Worm (Caenorhabditis elegans) whole organism, L1 larva: Measurements from ENCODE around the gene nspg-5.

ENCODE experiments used
- C04F5.9 ChIP-seq: sonication (generic microtip); optimal IDR thresholded peaks from 2 replicates; lab custom pipeline; 2016; ENCODE audit warnings: missing genetic modification characterization, missing compliant biosample characterization
- ama-1 ChIP-seq: fragments of 150-350 bp; optimal IDR thresholded peaks from 2 replicates; lab custom pipeline; 2014
- ceh-82 ChIP-seq, 3 experiments: fragments of 150-350 bp in 1 of 3; sonication (generic microtip) in 2 of 3; optimal IDR thresholded peaks; 2 replicates each; lab custom pipeline; 2014 to 2017; ENCODE audit warnings: missing biosample characterization in 3 of 3, missing genetic modification characterization in 3 of 3
- dpl-1 ChIP-seq, 3 experiments: fragments of 150-350 bp in 2 of 3; sonication (generic microtip) in 1 of 3; optimal IDR thresholded peaks; 2 replicates each; lab custom pipeline; 2014 to 2017; ENCODE audit warnings: missing biosample characterization in 3 of 3, missing genetic modification characterization in 3 of 3, missing genetic modification reagents in 3 of 3
- dsc-1 ChIP-seq: sonication (generic microtip); optimal IDR thresholded peaks from 2 replicates; lab custom pipeline; 2016; ENCODE audit warnings: mild to moderate bottlenecking, missing genetic modification characterization, missing compliant biosample characterization
- efl-1 ChIP-seq, 4 experiments: fragments of 150-350 bp; optimal IDR thresholded peaks in 3 of 4; peaks in 1 of 4; 1 replicate in 1 of 4; 2 replicates in 3 of 4; lab custom pipeline; 2014; ENCODE audit warnings: missing biosample characterization in 2 of 4, missing genetic modification characterization in 2 of 4, missing genetic modification reagents in 2 of 4
- egl-13 ChIP-seq: sonication (generic microtip); optimal IDR thresholded peaks from 2 replicates; lab custom pipeline; 2016; ENCODE audit warnings: missing genotype, missing genetic modification reagents, missing genetic modification characterization, missing compliant biosample characterization
- egl-27 ChIP-seq, 2 experiments: fragments of 150-350 bp in 1 of 2; sonication (generic microtip); optimal IDR thresholded peaks; 3 replicates each; lab custom pipeline; 2017 to 2018; ENCODE audit warnings: missing biosample characterization in 2 of 2, missing genetic modification characterization in 2 of 2, missing genetic modification reagents in 2 of 2
- fkh-10 ChIP-seq: sonication (generic microtip); optimal IDR thresholded peaks from 2 replicates; lab custom pipeline; 2017; ENCODE audit warnings: missing biosample characterization, missing genetic modification reagents, missing genetic modification characterization
- fkh-8 ChIP-seq: sonication (generic microtip); optimal IDR thresholded peaks from 2 replicates; lab custom pipeline; 2016; ENCODE audit warnings: mild to moderate bottlenecking, missing genetic modification characterization, missing compliant biosample characterization
- lin-14 ChIP-seq: fragments of 200-800 bp; sonication (Bioruptor generic); optimal IDR thresholded peaks from 2 replicates; lab custom pipeline; 2018; ENCODE audit warnings: mild to moderate bottlenecking, missing genetic modification characterization, moderate library complexity, missing compliant biosample characterization
- lin-35 ChIP-seq, 2 experiments: fragments of 150-350 bp; optimal IDR thresholded peaks; 2 replicates each; lab custom pipeline; 2014; ENCODE audit warnings: missing biosample characterization in 2 of 2, missing genetic modification characterization in 2 of 2, missing genetic modification reagents in 2 of 2
- lin-39 ChIP-seq: fragments of 150-350 bp; optimal IDR thresholded peaks from 2 replicates; lab custom pipeline; 2014; ENCODE audit warnings: missing biosample characterization, missing genetic modification reagents, missing genetic modification characterization
- lsy-2 ChIP-seq, 2 experiments: fragments of 150-350 bp; optimal IDR thresholded peaks; 2 replicates each; lab custom pipeline; 2014; ENCODE audit warnings: missing biosample characterization in 2 of 2, missing genetic modification characterization in 2 of 2
- mdl-1 ChIP-seq, 2 experiments: fragments of 150-350 bp; optimal IDR thresholded peaks; 2 replicates each; lab custom pipeline; 2014 to 2017; ENCODE audit warnings: missing biosample characterization in 2 of 2, missing genetic modification characterization in 2 of 2, inconsistent platforms in 1 of 2
- mef-2 ChIP-seq: fragments of 150-350 bp; optimal IDR thresholded peaks from 2 replicates; lab custom pipeline; 2014; ENCODE audit warnings: missing biosample characterization, missing genetic modification characterization
- nhr-19 ChIP-seq: fragments of 200-800 bp; sonication (Bioruptor generic); conservative IDR thresholded peaks from 2 replicates; pipeline ENCODE4 v1.3.6; 2022; ENCODE audit warnings: missing genetic modification characterization, missing compliant biosample characterization
- nhr-20 ChIP-seq: sonication (generic microtip); optimal IDR thresholded peaks from 2 replicates; lab custom pipeline; 2016; ENCODE audit warnings: mild to moderate bottlenecking, missing genetic modification characterization, missing compliant biosample characterization
- nhr-47 ChIP-seq: sonication (generic microtip); optimal IDR thresholded peaks from 2 replicates; lab custom pipeline; 2016; ENCODE audit warnings: mild to moderate bottlenecking, missing genetic modification characterization, moderate library complexity, missing compliant biosample characterization
- nhr-71 ChIP-seq: sonication (generic microtip); optimal IDR thresholded peaks from 2 replicates; lab custom pipeline; 2016; ENCODE audit warnings: mild to moderate bottlenecking, missing genetic modification characterization, moderate library complexity, missing compliant biosample characterization
- nhr-84 ChIP-seq: sonication (generic microtip); optimal IDR thresholded peaks from 2 replicates; lab custom pipeline; 2017; ENCODE audit warnings: missing biosample characterization, missing genetic modification characterization
- nhr-85 ChIP-seq: sonication (generic microtip); peaks from one replicate; lab custom pipeline; 2016; ENCODE audit warnings: missing genetic modification characterization, inconsistent platforms, missing compliant biosample characterization
- pag-3 ChIP-seq: sonication (generic microtip); optimal IDR thresholded peaks from 2 replicates; lab custom pipeline; 2017; ENCODE audit warnings: missing genetic modification characterization, mild to moderate bottlenecking, missing compliant biosample characterization, antibody characterized with exemption, borderline replicate concordance; ENCODE audit not compliant: insufficient read depth
- pqm-1 ChIP-seq: sonication (generic microtip); optimal IDR thresholded peaks from 3 replicates; lab custom pipeline; 2017; ENCODE audit warnings: missing biosample characterization, missing genetic modification characterization
- rnt-1 ChIP-seq: sonication (generic microtip); optimal IDR thresholded peaks from 2 replicates; lab custom pipeline; 2016; ENCODE audit warnings: mild to moderate bottlenecking, missing genetic modification characterization, moderate library complexity, missing compliant biosample characterization
- skn-1 ChIP-seq: fragments of 150-350 bp; optimal IDR thresholded peaks from 2 replicates; lab custom pipeline; 2014; ENCODE audit warnings: missing biosample characterization, missing genetic modification characterization
- snu-23 ChIP-seq: sonication (generic microtip); optimal IDR thresholded peaks from 2 replicates; lab custom pipeline; 2016; ENCODE audit warnings: missing genetic modification characterization, missing compliant biosample characterization
- swsn-7 ChIP-seq: sonication (generic microtip); optimal IDR thresholded peaks from 2 replicates; lab custom pipeline; 2016; ENCODE audit warnings: missing genetic modification characterization, missing compliant biosample characterization
- tbx-2 ChIP-seq: sonication (generic microtip); optimal IDR thresholded peaks from 2 replicates; lab custom pipeline; 2016; ENCODE audit warnings: missing genetic modification characterization, missing compliant biosample characterization
- tlp-1 ChIP-seq: fragments of 150-350 bp; optimal IDR thresholded peaks from 2 replicates; lab custom pipeline; 2014; ENCODE audit warnings: missing biosample characterization, missing genetic modification characterization
- unc-130 ChIP-seq: fragments of 150-350 bp; optimal IDR thresholded peaks from 2 replicates; lab custom pipeline; 2017; ENCODE audit warnings: missing biosample characterization, missing genetic modification characterization, inconsistent platforms
- unc-62 ChIP-seq: fragments of 150-350 bp; optimal IDR thresholded peaks from 2 replicates; lab custom pipeline; 2014; ENCODE audit warnings: missing biosample characterization, missing genetic modification reagents, missing genetic modification characterization
- zip-4 ChIP-seq: fragments of 200-800 bp; sonication (Bioruptor generic); optimal IDR thresholded peaks from 2 replicates; lab custom pipeline; 2018; ENCODE audit warnings: mild to moderate bottlenecking, missing genetic modification characterization, moderate library complexity, missing compliant biosample characterization
- ztf-4 ChIP-seq: fragments of 150-350 bp; optimal IDR thresholded peaks from 2 replicates; lab custom pipeline; 2014; ENCODE audit warnings: missing biosample characterization, missing genetic modification characterization

Gene nspg-5

DNA sequence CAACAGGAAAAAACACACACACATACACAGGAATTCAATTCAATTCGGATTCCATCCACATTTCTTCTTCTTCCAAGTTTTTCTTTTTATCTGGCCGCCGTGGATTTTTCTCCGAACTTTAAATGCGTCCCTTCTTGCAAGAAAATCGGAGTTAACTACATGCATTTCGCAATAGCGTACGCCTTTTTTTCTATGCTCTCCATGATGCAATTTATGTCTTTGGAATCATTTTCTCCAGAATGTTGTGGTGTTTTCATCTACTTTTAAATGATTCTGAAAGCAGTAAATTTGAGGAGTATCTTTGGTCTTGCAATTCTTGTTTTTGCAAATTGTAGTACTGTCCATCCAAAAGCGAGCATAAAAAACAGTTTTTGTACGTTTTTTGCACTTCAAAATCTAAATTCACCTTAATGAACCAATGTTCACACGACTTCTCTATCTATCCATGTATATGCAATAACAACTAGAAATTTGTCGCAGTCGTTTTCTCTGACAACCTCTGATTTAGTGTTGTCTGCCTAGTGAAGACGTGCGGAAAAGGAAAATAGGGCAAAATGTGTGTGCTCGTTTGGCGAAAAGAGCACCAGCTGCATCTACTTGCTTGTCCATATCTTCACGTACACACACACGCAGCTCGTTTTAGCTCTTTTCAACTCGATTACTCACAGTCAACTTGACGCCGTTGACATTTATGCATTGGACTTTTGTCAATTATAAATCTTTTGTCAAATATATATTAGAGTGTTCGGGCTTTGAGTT is 40.7 kb downstream of the nspg-5 start:
- TF ChIP-seq tlp-1 (tag; lab: Kevin White, UChicago) = no peak
- TF ChIP-seq fkh-8 = peak; percentile 37
- peak; percentile 24 for TF ChIP-seq nhr-85 (tag; lab: Kevin White, UChicago)
- TF ChIP-seq lin-14 = peak; percentile 36
- TF ChIP-seq mdl-1 (tag; optimal IDR thresholded peaks at IDR 0.05; lab: Kevin White, UChicago) = no peak
- peak; percentile 14 for TF ChIP-seq zip-4 (GFP tag; lab: Kevin White, UChicago)
- peak in 1 of 3 experiments; percentile 20 for TF ChIP-seq ceh-82 (tag; optimal IDR thresholded peaks at IDR 0.05; lab: Kevin White, UChicago)
- TF ChIP-seq C04F5.9 (tag; lab: Kevin White, UChicago) = no peak
- TF ChIP-seq unc-62 (GFP tag; lab: Kevin White, UChicago) = no peak

DNA sequence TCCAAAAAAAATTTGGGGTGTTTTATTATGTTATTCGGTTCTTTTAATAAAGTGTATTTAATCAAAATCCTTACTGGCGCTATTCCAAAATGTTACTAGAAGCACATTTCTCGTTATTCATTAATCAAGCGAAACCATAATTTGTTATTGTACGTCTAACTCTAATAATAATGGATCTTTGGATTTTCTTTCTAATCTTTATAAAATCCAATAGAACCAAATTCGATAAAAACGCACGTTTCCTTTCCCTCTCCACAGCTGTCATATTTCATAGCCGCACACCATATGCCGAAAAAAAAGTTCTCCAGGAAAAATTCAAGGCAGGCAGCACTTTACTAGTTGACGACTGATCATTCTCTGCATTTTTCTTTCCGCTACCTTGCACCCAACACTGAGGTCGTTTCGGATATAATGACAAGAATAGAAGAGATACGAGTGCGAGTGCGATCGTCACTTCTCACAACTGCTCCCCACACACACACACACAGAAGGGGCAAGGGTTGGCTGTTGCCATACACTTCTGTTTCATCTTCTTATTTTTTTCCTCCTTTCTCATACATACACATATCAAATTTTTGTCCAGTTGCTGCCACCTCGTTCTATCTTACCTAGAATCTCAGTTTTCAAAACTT is 41.9 kb downstream of the nspg-5 start:
- TF ChIP-seq mdl-1 (tag; optimal IDR thresholded peaks at IDR 0.05; lab: Kevin White, UChicago) = peak in 1 of 2 experiments; percentile 10
- TF ChIP-seq ztf-4 (tag; lab: Kevin White, UChicago) = peak; percentile 19
- no peak for TF ChIP-seq dpl-1 (GFP tag; optimal IDR thresholded peaks at IDR 0.05; lab: Kevin White, UChicago)
- peak; percentile 38 for TF ChIP-seq rnt-1 (tag; lab: Kevin White, UChicago)
- TF ChIP-seq nhr-47 (tag; lab: Kevin White, UChicago) = peak; percentile 40
- TF ChIP-seq mef-2 (tag; lab: Kevin White, UChicago) = peak; percentile 17
- peak in 1 of 3 experiments; percentile 39 for TF ChIP-seq ceh-82 (tag; optimal IDR thresholded peaks at IDR 0.05; lab: Kevin White, UChicago)
- TF ChIP-seq ama-1 (lab: Kevin White, UChicago) = no peak
- no peak for TF ChIP-seq nhr-84 (tag; lab: Kevin White, UChicago)
- TF ChIP-seq lin-14 = peak; percentile 77
- no peak for TF ChIP-seq pqm-1 (tag; lab: Kevin White, UChicago)
- TF ChIP-seq fkh-8 = peak; percentile 32
- peak; percentile 14 to 18 for TF ChIP-seq lsy-2 (tag; optimal IDR thresholded peaks at IDR 0.05; lab: Kevin White, UChicago)
- TF ChIP-seq snu-23 = peak; percentile 72
- TF ChIP-seq skn-1 (tag; lab: Kevin White, UChicago) = no peak
- peak; percentile 68 for TF ChIP-seq dsc-1
- peak; percentile 76 for TF ChIP-seq nhr-71 (tag; lab: Kevin White, UChicago)
- peak; percentile 19 for TF ChIP-seq swsn-7
- TF ChIP-seq tlp-1 (tag; lab: Kevin White, UChicago) = no peak
- peak; percentile 69 for TF ChIP-seq nhr-19 (GFP tag; lab: Robert Waterston, UW)
- TF ChIP-seq lin-35 (GFP tag; optimal IDR thresholded peaks at IDR 0.05; lab: Kevin White, UChicago) = peak in 1 of 2 experiments; percentile 0
- TF ChIP-seq nhr-85 (tag; lab: Kevin White, UChicago) = peak; percentile 17
- no peak for TF ChIP-seq efl-1 (optimal IDR thresholded peaks at IDR 0.05; lab: Kevin White, UChicago)
- TF ChIP-seq efl-1 (GFP tag; optimal IDR thresholded peaks at IDR 0.05 in 1 of 2; lab: Kevin White, UChicago) = peak in 1 of 2 experiments; percentile 77
- TF ChIP-seq nhr-20 (tag; lab: Kevin White, UChicago) = peak; percentile 55
- peak; percentile 68 for TF ChIP-seq pag-3 (tag; lab: Kevin White, UChicago)
- peak; percentile 11 for TF ChIP-seq tbx-2 (tag; lab: Kevin White, UChicago)
- peak; percentile 25 for TF ChIP-seq unc-130
- TF ChIP-seq egl-27 (tag; optimal IDR thresholded peaks at IDR 0.05; lab: Kevin White, UChicago) = no peak
- no peak for TF ChIP-seq egl-13
- TF ChIP-seq, all 84 proteins: peak for 21

DNA sequence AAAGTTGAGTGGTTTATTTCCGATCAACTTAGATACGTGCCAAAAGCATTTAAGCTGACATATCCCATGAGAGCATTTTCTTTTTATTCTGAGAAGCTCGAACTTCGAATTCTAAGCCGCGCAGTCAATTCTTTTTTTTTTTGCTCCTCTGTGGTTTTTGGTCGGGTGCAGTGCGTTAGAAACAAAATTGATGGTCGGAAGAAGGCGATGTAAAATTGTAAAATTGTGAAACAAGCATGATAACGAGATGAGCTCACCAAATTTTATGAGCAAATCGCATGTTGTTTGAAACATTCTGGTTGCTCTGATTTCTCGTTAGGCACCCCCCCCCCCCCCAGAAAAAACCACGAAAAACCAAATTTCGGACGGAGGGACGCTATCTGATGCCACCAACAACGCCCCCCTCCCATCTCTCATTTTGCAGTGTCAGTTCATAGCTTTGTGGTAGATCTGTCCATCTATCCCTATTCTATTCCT is 42.9 kb downstream of the nspg-5 start, which contains the start of gene aqp-7:
Gene aqp-7 (plus strand): TSS at position 427 of the 477 bp plus-strand sequence.
- TF ChIP-seq efl-1 (optimal IDR thresholded peaks at IDR 0.05; lab: Kevin White, UChicago) (no peak), efl-1 (GFP tag; optimal IDR thresholded peaks at IDR 0.05 in 1 of 2; lab: Kevin White, UChicago) (peak in 1 of 2 experiments; percentile 8), nhr-71 (tag; lab: Kevin White, UChicago) (no peak), fkh-10 (GFP tag; lab: Kevin White, UChicago) (peak; percentile 22), egl-13 (peak; percentile 11), lin-14 (peak; percentile 52), lin-39 (tag; lab: Kevin White, UChicago) (no peak)
